Worm (Caenorhabditis elegans) whole organism, L4 larva: Measurements from ENCODE around the gene F23H12.7.

Experiments
- F37D6.2 ChIP-seq: sonication (generic microtip); optimal IDR thresholded peaks from 2 replicates; lab custom pipeline; 2016; ENCODE audit warnings: mild to moderate bottlenecking, missing genetic modification characterization, missing compliant biosample characterization
- F49E8.2 ChIP-seq: sonication (generic microtip); optimal IDR thresholded peaks from 2 replicates; lab custom pipeline; 2016; ENCODE audit warnings: missing compliant biosample characterization, mild to moderate bottlenecking, missing genetic modification characterization, borderline replicate concordance
- R02D3.7 ChIP-seq: fragments of 150-350 bp; sonication (generic microtip); optimal IDR thresholded peaks from 3 replicates; lab custom pipeline; 2014; ENCODE audit warnings: missing biosample characterization, missing genetic modification characterization
- T20F7.1 ChIP-seq: fragments of 200-800 bp; sonication (Bioruptor generic); optimal IDR thresholded peaks from 2 replicates; lab custom pipeline; 2018; ENCODE audit warnings: mild to moderate bottlenecking, missing genetic modification characterization, missing compliant biosample characterization
- Y5F2A.4 ChIP-seq: fragments of 200-800 bp; sonication (Bioruptor generic); optimal IDR thresholded peaks from 2 replicates; lab custom pipeline; 2018; ENCODE audit warnings: mild to moderate bottlenecking, missing genetic modification characterization, missing compliant biosample characterization
- aly-2 ChIP-seq: sonication (generic microtip); optimal IDR thresholded peaks from 2 replicates; lab custom pipeline; 2018; ENCODE audit warnings: missing biosample characterization, missing genetic modification characterization
- ceh-62 ChIP-seq: sonication (generic microtip); optimal IDR thresholded peaks from 2 replicates; lab custom pipeline; 2017; ENCODE audit warnings: missing biosample characterization, missing genetic modification characterization
- ctbp-1 ChIP-seq: fragments of 200-800 bp; sonication (Bioruptor generic); IDR thresholded peaks from 2 replicates; pipeline ENCODE4 v1.3.6; 2022; ENCODE audit warnings: missing genetic modification reagents, missing genetic modification characterization, missing compliant biosample characterization
- daf-16 ChIP-seq, 3 experiments: sonication (generic microtip); optimal IDR thresholded peaks; 2 replicates each; lab custom pipeline; 2016 to 2017; ENCODE audit warnings: missing genetic modification characterization in 3 of 3, missing genetic modification reagents in 3 of 3, mild to moderate bottlenecking in 2 of 3, missing compliant biosample characterization in 2 of 3, missing biosample characterization in 1 of 3, moderate library complexity in 1 of 3
- dmd-6 ChIP-seq: fragments of 200-800 bp; sonication (Bioruptor generic); IDR thresholded peaks from 2 replicates; pipeline ENCODE4 v1.3.6; 2022; ENCODE audit warnings: missing genetic modification reagents, missing genetic modification characterization, missing compliant biosample characterization
- dmd-8 ChIP-seq: fragments of 200-800 bp; sonication (Bioruptor generic); IDR thresholded peaks from 2 replicates; pipeline ENCODE4 v1.3.6; 2022; ENCODE audit warnings: missing genetic modification characterization, missing compliant biosample characterization
- egl-27 ChIP-seq: sonication (generic microtip); optimal IDR thresholded peaks from 3 replicates; lab custom pipeline; 2017; ENCODE audit warnings: missing biosample characterization, missing genetic modification reagents, missing genetic modification characterization
- fkh-10 ChIP-seq: fragments of 150-350 bp; optimal IDR thresholded peaks from 2 replicates; lab custom pipeline; 2014; ENCODE audit warnings: missing biosample characterization, missing genetic modification reagents, missing genetic modification characterization
- gei-8 ChIP-seq: fragments of 200-800 bp; sonication (Bioruptor generic); optimal IDR thresholded peaks from 2 replicates; lab custom pipeline; 2018; ENCODE audit warnings: mild to moderate bottlenecking, missing genetic modification characterization, missing compliant biosample characterization
- hlh-11 ChIP-seq: fragments of 200-800 bp; sonication (Bioruptor generic); optimal IDR thresholded peaks from 2 replicates; lab custom pipeline; 2018; ENCODE audit warnings: mild to moderate bottlenecking, missing genetic modification characterization, missing compliant biosample characterization
- hlh-30 ChIP-seq: sonication (generic microtip); optimal IDR thresholded peaks from 2 replicates; lab custom pipeline; 2017; ENCODE audit warnings: antibody characterized with exemption, mild to moderate bottlenecking, missing genetic modification characterization, missing compliant biosample characterization; ENCODE audit not compliant: insufficient read depth
- hmg-1.1 ChIP-seq: fragments of 200-800 bp; sonication (Bioruptor generic); IDR thresholded peaks from 2 replicates; pipeline ENCODE4 v1.3.6; 2022; ENCODE audit warnings: missing genetic modification reagents, missing genetic modification characterization, missing compliant biosample characterization
- lin-1 ChIP-seq: fragments of 200-800 bp; sonication (Bioruptor generic); IDR thresholded peaks from 2 replicates; pipeline ENCODE4 v1.3.6; 2022; ENCODE audit warnings: missing genetic modification reagents, missing genetic modification characterization, missing compliant biosample characterization
- lin-13 ChIP-seq: fragments of 150-350 bp; optimal IDR thresholded peaks from 2 replicates; lab custom pipeline; 2014; ENCODE audit warnings: missing biosample characterization, missing genetic modification reagents, missing genetic modification characterization
- lin-15B ChIP-seq: fragments of 150-350 bp; sonication (generic microtip); optimal IDR thresholded peaks from 3 replicates; lab custom pipeline; 2014; ENCODE audit warnings: missing biosample characterization, missing genetic modification characterization
- lin-29 ChIP-seq: fragments of 200-800 bp; sonication (Bioruptor generic); IDR thresholded peaks from 2 replicates; pipeline ENCODE4 v1.3.6; 2022; ENCODE audit warnings: missing genetic modification reagents, missing genetic modification characterization, missing compliant biosample characterization
- madf-9 ChIP-seq: fragments of 200-800 bp; sonication (Bioruptor generic); conservative IDR thresholded peaks from 2 replicates; pipeline ENCODE4 v1.3.6; 2022; ENCODE audit warnings: missing genetic modification reagents, missing genetic modification characterization, missing compliant biosample characterization
- mdl-1 ChIP-seq, 2 experiments: fragments of 150-350 bp in 1 of 2; sonication (generic microtip) in 1 of 2; optimal IDR thresholded peaks; 2 replicates each; lab custom pipeline; 2014 to 2017; ENCODE audit warnings: missing biosample characterization in 2 of 2, missing genetic modification characterization in 2 of 2
- mes-2 ChIP-seq: sonication (generic microtip); optimal IDR thresholded peaks from 2 replicates; lab custom pipeline; 2016; ENCODE audit warnings: missing genotype, mild to moderate bottlenecking, missing genetic modification characterization, missing compliant biosample characterization; ENCODE audit not compliant: poor library complexity, severe bottlenecking
- nhr-10 ChIP-seq: fragments of 150-350 bp; optimal IDR thresholded peaks from 2 replicates; lab custom pipeline; 2014; ENCODE audit warnings: missing biosample characterization, missing genetic modification characterization
- nhr-102 ChIP-seq: sonication (generic microtip); optimal IDR thresholded peaks from 2 replicates; lab custom pipeline; 2016; ENCODE audit warnings: mild to moderate bottlenecking, missing genetic modification characterization, moderate library complexity, missing compliant biosample characterization
- nhr-25 ChIP-seq: sonication (generic microtip); optimal IDR thresholded peaks from 2 replicates; lab custom pipeline; 2017; ENCODE audit warnings: missing genetic modification characterization, mild to moderate bottlenecking, missing compliant biosample characterization, antibody characterized with exemption, moderate library complexity, borderline replicate concordance; ENCODE audit not compliant: insufficient read depth
- nhr-28 ChIP-seq: fragments of 150-350 bp; optimal IDR thresholded peaks from 2 replicates; lab custom pipeline; 2014; ENCODE audit warnings: missing biosample characterization, missing genetic modification characterization
- nhr-48 ChIP-seq: sonication (generic microtip); optimal IDR thresholded peaks from 2 replicates; lab custom pipeline; 2016; ENCODE audit warnings: mild to moderate bottlenecking, missing genetic modification characterization, missing compliant biosample characterization
- nhr-76 ChIP-seq: fragments of 150-350 bp; optimal IDR thresholded peaks from 2 replicates; lab custom pipeline; 2014; ENCODE audit warnings: missing biosample characterization, missing genetic modification characterization
- nhr-77 ChIP-seq: fragments of 150-350 bp; optimal IDR thresholded peaks from 2 replicates; lab custom pipeline; 2014; ENCODE audit warnings: missing biosample characterization, missing genetic modification characterization
- pqm-1 ChIP-seq: sonication (generic microtip); optimal IDR thresholded peaks from 2 replicates; lab custom pipeline; 2017; ENCODE audit warnings: missing biosample characterization, missing genetic modification characterization
- rbr-2 ChIP-seq: sonication (generic microtip); optimal IDR thresholded peaks from 2 replicates; lab custom pipeline; 2016; ENCODE audit warnings: missing genotype, missing genetic modification characterization, missing compliant biosample characterization
- snpc-4 ChIP-seq: fragments of 150-350 bp; optimal IDR thresholded peaks from 2 replicates; lab custom pipeline; 2014; ENCODE audit warnings: missing biosample characterization, missing genetic modification characterization
- tag-97 ChIP-seq: fragments of 200-800 bp; sonication (Bioruptor generic); IDR thresholded peaks from 2 replicates; pipeline ENCODE4 v1.3.6; 2022; ENCODE audit warnings: missing genetic modification characterization, missing compliant biosample characterization
- unc-62 ChIP-seq, 3 experiments: fragments of 150-350 bp in 1 of 3; sonication (generic microtip); optimal IDR thresholded peaks in 2 of 3; peaks in 1 of 3; 1 replicate in 1 of 3; 2 replicates in 2 of 3; lab custom pipeline; 2014 to 2017; ENCODE audit warnings: missing biosample characterization in 3 of 3, missing genetic modification characterization in 3 of 3, missing genetic modification reagents in 3 of 3, missing genotype in 1 of 3
- zfp-2 ChIP-seq: sonication (generic microtip); optimal IDR thresholded peaks from 2 replicates; lab custom pipeline; 2016; ENCODE audit warnings: mild to moderate bottlenecking, missing genetic modification characterization, missing compliant biosample characterization
- zfp-3 ChIP-seq: fragments of 200-800 bp; sonication (Bioruptor generic); conservative IDR thresholded peaks from 2 replicates; pipeline ENCODE4 v1.3.6; 2022; ENCODE audit warnings: missing genetic modification reagents, missing genetic modification characterization, missing compliant biosample characterization
- zip-11 ChIP-seq: fragments of 200-800 bp; sonication (Bioruptor generic); IDR thresholded peaks from 2 replicates; pipeline ENCODE4 v1.3.6; 2022; ENCODE audit warnings: missing genetic modification characterization, missing compliant biosample characterization
- ztf-11 ChIP-seq: fragments of 150-350 bp; optimal IDR thresholded peaks from 2 replicates; lab custom pipeline; 2014; ENCODE audit warnings: missing biosample characterization, missing genetic modification characterization
- ztf-7 ChIP-seq: fragments of 150-350 bp; optimal IDR thresholded peaks from 2 replicates; lab custom pipeline; 2014; ENCODE audit warnings: missing biosample characterization, missing genetic modification characterization

Gene F23H12.7

DNA sequence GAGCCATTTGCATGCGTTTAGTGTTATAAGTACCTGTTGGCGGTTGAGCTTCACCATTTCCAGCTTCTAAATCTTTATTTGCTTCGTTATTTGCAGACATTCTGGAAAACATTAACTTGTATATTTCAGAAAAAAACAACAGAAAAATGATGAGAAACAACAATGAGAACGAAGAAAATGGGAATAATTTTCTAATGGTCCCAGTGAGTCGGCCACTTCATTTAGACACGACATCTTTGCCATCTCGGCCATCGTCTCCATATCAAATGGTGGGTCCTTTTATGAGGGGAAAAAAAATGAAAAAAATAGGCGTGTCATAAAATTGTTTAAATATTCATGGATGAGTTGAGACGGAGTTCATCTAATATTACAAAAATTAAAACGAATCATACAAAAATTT lies 25.7 kb upstream of the F23H12.7 start, which contains the start of gene snb-2:
Gene snb-2 (minus strand): TSS at position 101 of the 400 bp plus-strand sequence.
- TF ChIP-seq lin-15B: no peak
- no peak for TF ChIP-seq nhr-10 (tag; lab: Kevin White, UChicago)
- TF ChIP-seq lin-29 (GFP tag; lab: Robert Waterston, UW): no peak
- no peak for TF ChIP-seq R02D3.7 (tag; lab: Kevin White, UChicago)
- TF ChIP-seq mes-2 (tag; lab: Kevin White, UChicago): no peak
- no peak for TF ChIP-seq ctbp-1 (GFP tag; lab: Robert Waterston, UW)
- no peak for TF ChIP-seq zfp-2 (tag; lab: Kevin White, UChicago)
- TF ChIP-seq lin-1 (GFP tag; lab: Robert Waterston, UW): no peak
- no peak for TF ChIP-seq pqm-1 (tag; lab: Kevin White, UChicago)
- TF ChIP-seq nhr-28 (tag; lab: Kevin White, UChicago): no peak
- no peak for TF ChIP-seq mdl-1 (tag; optimal IDR thresholded peaks at IDR 0.05; lab: Kevin White, UChicago)
- TF ChIP-seq, all 104 proteins: peak for 0

DNA sequence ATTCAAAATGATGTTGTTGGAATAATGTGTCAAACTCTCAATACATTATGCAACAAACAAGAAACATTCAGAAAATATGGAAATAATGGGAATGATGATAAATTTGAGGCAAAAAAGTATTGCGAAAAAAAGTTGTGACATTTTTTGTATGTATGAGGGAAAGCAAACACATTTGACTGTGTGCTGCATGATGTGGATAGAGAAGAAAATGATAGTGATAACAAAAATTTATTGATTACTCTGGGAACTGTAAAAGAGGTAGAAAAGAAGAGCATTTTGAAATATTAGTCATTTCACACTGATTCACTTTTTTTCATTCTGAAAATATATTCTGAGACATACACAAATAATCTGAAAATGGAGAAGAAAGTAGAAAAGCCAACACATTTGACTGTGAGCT lies 23.6 kb upstream of the F23H12.7 start:
- TF ChIP-seq aly-2 (no peak), R02D3.7 (tag; lab: Kevin White, UChicago) (no peak), nhr-76 (tag; lab: Kevin White, UChicago) (no peak), daf-16 (GFP tag; optimal IDR thresholded peaks at IDR 0.05; lab: Kevin White, UChicago) (no peak), daf-16 (tag; optimal IDR thresholded peaks at IDR 0.05; lab: Kevin White, UChicago) (peak; percentile 17), unc-62 (GFP tag; optimal IDR thresholded peaks at IDR 0.05 in 1 of 2; lab: Kevin White, UChicago) (peak in 1 of 2 experiments; percentile 58), unc-62 (tag; optimal IDR thresholded peaks at IDR 0.05; lab: Kevin White, UChicago) (no peak), nhr-102 (tag; lab: Kevin White, UChicago) (no peak), ztf-7 (tag; lab: Kevin White, UChicago) (no peak), pqm-1 (tag; lab: Kevin White, UChicago) (peak; percentile 27), zfp-3 (no peak), tag-97 (no peak), nhr-28 (tag; lab: Kevin White, UChicago) (peak; percentile 26)

DNA sequence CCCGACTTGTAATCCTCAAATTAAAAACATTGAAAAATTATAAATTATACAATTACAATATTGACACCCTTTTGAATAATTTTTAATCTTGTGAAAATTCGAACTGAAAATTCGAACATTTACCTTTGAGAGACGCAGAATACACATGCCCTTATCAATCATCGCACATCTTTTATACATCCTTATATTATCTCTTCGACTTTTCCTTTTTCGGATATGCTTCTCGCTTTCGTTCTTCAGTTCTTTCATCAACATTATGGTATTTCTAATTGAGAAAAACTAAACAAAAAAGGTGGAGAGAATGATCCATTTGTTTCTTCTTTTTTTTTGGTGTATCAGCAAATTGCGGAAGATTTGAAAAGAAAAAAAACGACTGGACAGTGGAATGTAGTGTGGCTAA lies 22.1 kb upstream of the F23H12.7 start:
- no peak for TF ChIP-seq ceh-62 (tag; lab: Kevin White, UChicago)
- TF ChIP-seq zfp-2 (tag; lab: Kevin White, UChicago): no peak
- TF ChIP-seq dmd-8 (GFP tag; lab: Robert Waterston, UW): no peak
- TF ChIP-seq F37D6.2: no peak
- TF ChIP-seq unc-62 (GFP tag; optimal IDR thresholded peaks at IDR 0.05 in 1 of 2; lab: Kevin White, UChicago): no peak
- TF ChIP-seq unc-62 (tag; optimal IDR thresholded peaks at IDR 0.05; lab: Kevin White, UChicago): no peak
- TF ChIP-seq lin-29 (GFP tag; lab: Robert Waterston, UW): no peak
- TF ChIP-seq hlh-11: peak; percentile 31
- TF ChIP-seq snpc-4 (tag; lab: Kevin White, UChicago): no peak
- TF ChIP-seq nhr-48 (tag; lab: Kevin White, UChicago): peak; percentile 42
- TF ChIP-seq T20F7.1 (GFP tag; lab: Kevin White, UChicago): no peak
- TF ChIP-seq hmg-1.1 (GFP tag; lab: Robert Waterston, UW): no peak

DNA sequence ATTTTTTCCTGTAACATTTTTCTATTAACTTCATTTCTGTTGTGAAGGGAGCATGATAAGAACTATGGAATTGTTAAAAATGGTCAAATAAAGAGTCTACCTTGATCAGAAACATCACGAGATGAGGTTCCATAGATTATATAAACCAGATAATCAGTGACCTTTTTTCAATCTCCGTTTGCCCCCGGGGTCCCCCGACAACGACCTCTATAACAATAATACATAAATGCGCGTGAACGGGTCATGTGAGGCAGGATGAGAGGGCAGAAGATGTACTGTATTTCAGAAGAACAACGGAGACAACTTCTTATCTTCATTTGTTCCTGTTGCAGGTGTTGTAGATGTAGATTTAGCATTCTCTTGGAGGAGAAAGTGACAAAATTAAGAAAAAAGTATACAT lies 19.6 kb upstream of the F23H12.7 start:
- TF ChIP-seq madf-9 (no peak), nhr-25 (tag; lab: Kevin White, UChicago) (no peak), egl-27 (tag; lab: Kevin White, UChicago) (no peak), dmd-6 (GFP tag; lab: Robert Waterston, UW) (no peak), nhr-77 (tag; lab: Kevin White, UChicago) (no peak), zip-11 (GFP tag; lab: Robert Waterston, UW) (no peak), Y5F2A.4 (GFP tag; lab: Kevin White, UChicago) (no peak), F49E8.2 (no peak), nhr-28 (tag; lab: Kevin White, UChicago) (no peak), gei-8 (GFP tag; lab: Kevin White, UChicago) (no peak), hlh-11 (peak; percentile 14), hlh-30 (tag; lab: Kevin White, UChicago) (peak; percentile 63), mdl-1 (tag; optimal IDR thresholded peaks at IDR 0.05; lab: Kevin White, UChicago) (no peak), ztf-11 (tag; lab: Kevin White, UChicago) (no peak), fkh-10 (GFP tag; lab: Kevin White, UChicago) (no peak), rbr-2 (tag; lab: Kevin White, UChicago) (no peak), lin-13 (no peak)
- TF ChIP-seq, all 104 proteins: peak for 2
